Worm (Caenorhabditis elegans) whole organism, mixed stage, embryonic: ENCODE data around the gene Y51A2D.8.

Experiments
- ceh-83 ChIP-seq: fragments of 200-800 bp; sonication (Bioruptor generic); optimal IDR thresholded peaks from 2 replicates; lab custom pipeline; 2018; ENCODE audit warnings: mild to moderate bottlenecking, missing genetic modification characterization, missing compliant biosample characterization
- unc-62 ChIP-seq: fragments of 150-350 bp; optimal IDR thresholded peaks from 2 replicates; lab custom pipeline; 2014; ENCODE audit warnings: missing biosample characterization, missing genetic modification reagents, missing genetic modification characterization

- TF ChIP-seq ceh-83 (no peak), unc-62 (GFP tag; lab: Kevin White, UChicago) (no peak)
Measured at ce11 chrV:18587936-18588335, 34.3 kb upstream of the Y51A2D.8 start.
